Fruit fly (Drosophila melanogaster): ENCODE measurements around the gene Mrp4.

The Mrp4 gene

dm6 chr3R:11562326-11563109 lies 6.5 kb upstream of the Mrp4 start (continued):
- TF ChIP-seq Sry-β (GFP tag; optimal IDR thresholded peaks at IDR 0.05) (peak; percentile 51), Tbp (GFP tag; optimal IDR thresholded peaks at IDR 0.05) (no peak), CG10267 (tag; optimal IDR thresholded peaks at IDR 0.05) (peak; percentile 88), Chrac-16 (GFP tag; optimal IDR thresholded peaks at IDR 0.05) (peak; percentile 83), CG11093 (GFP tag; IDR thresholded peaks at IDR 0.05) (peak; percentile 92), Nf-YC (tag; optimal IDR thresholded peaks at IDR 0.05) (peak; percentile 88), CG7357 (GFP tag; IDR thresholded peaks at IDR 0.05) (peak; percentile 86), CG17612 (GFP tag; IDR thresholded peaks at IDR 0.05) (peak; percentile 77), CG9797 (GFP tag; optimal IDR thresholded peaks at IDR 0.05) (no peak), da (GFP tag; optimal IDR thresholded peaks at IDR 0.05) (peak; percentile 36), emc (GFP tag; optimal IDR thresholded peaks at IDR 0.05) (peak; percentile 82), E2f1 (GFP tag; IDR thresholded peaks at IDR 0.05) (peak; percentile 94), mam (GFP tag; optimal IDR thresholded peaks at IDR 0.05) (peak; percentile 97), row (GFP tag; IDR thresholded peaks at IDR 0.05) (peak; percentile 97), lmd (GFP tag; IDR thresholded peaks at IDR 0.05) (peak; percentile 93), wor (GFP tag; IDR thresholded peaks at IDR 0.05) (peak; percentile 73), CG10565 (GFP tag; optimal IDR thresholded peaks at IDR 0.05) (peak; percentile 70), Pdp1 (GFP tag; optimal IDR thresholded peaks at IDR 0.05) (peak; percentile 96 to 100), Sox100B (GFP tag; optimal IDR thresholded peaks at IDR 0.05) (peak; percentile 95), Dll (GFP tag; IDR thresholded peaks at IDR 0.05; ENCODE audit: partially characterized antibody) (no peak), Dip3 (GFP tag; optimal IDR thresholded peaks at IDR 0.05) (peak; percentile 88), MESR4 (GFP tag; optimal IDR thresholded peaks at IDR 0.05) (no peak), Eip74EF (GFP tag; optimal IDR thresholded peaks at IDR 0.05) (peak in 1 of 2 experiments; percentile 79), sqz (GFP tag; optimal IDR thresholded peaks at IDR 0.05) (peak; percentile 97), CG12391 (tag; optimal IDR thresholded peaks at IDR 0.05) (peak; percentile 86), Hsf (GFP tag; optimal IDR thresholded peaks at IDR 0.05) (peak; percentile 89), CG9876 (GFP tag; optimal IDR thresholded peaks at IDR 0.05) (peak; percentile 69), sc (optimal IDR thresholded peaks at IDR 0.05) (no peak), sc (GFP tag; optimal IDR thresholded peaks at IDR 0.05) (peak; percentile 51), CG14710 (tag; optimal IDR thresholded peaks at IDR 0.05) (peak; percentile 84), tna (GFP tag; IDR thresholded peaks at IDR 0.05; ENCODE audit: partially characterized antibody) (no peak), CG18619 (GFP tag; optimal IDR thresholded peaks at IDR 0.05) (peak; percentile 85), crp (GFP tag; optimal IDR thresholded peaks at IDR 0.05) (peak in 1 of 2 experiments; percentile 29), CG2129 (GFP tag; IDR thresholded peaks at IDR 0.05; ENCODE audit: partially characterized antibody) (no peak), CG32532 (GFP tag; IDR thresholded peaks at IDR 0.05) (peak; percentile 96), ewg (GFP tag; optimal IDR thresholded peaks at IDR 0.05) (peak; percentile 70), onecut (GFP tag; IDR thresholded peaks at IDR 0.05) (peak; percentile 90), CG13123 (GFP tag; optimal IDR thresholded peaks at IDR 0.05) (peak; percentile 53), CG9727 (GFP tag; optimal IDR thresholded peaks at IDR 0.05) (peak; percentile 82), pzg (GFP tag; optimal IDR thresholded peaks at IDR 0.05) (peak; percentile 9), sisA (GFP tag; IDR thresholded peaks at IDR 0.05) (peak; percentile 94), Hand (GFP tag; optimal IDR thresholded peaks at IDR 0.05) (peak; percentile 89), CG7372 (GFP tag; IDR thresholded peaks at IDR 0.05) (peak; percentile 86), Hr39 (optimal IDR thresholded peaks at IDR 0.05) (no peak), CG34224 (GFP tag; IDR thresholded peaks at IDR 0.05; ENCODE audit: partially characterized antibody) (no peak), Opbp (GFP tag; IDR thresholded peaks at IDR 0.05; ENCODE audit: partially characterized antibody) (no peak), slbo (GFP tag; IDR thresholded peaks at IDR 0.05) (peak; percentile 96), CG18011 (GFP tag; optimal IDR thresholded peaks at IDR 0.05) (peak; percentile 65), CG12104 (GFP tag; optimal IDR thresholded peaks at IDR 0.05) (peak; percentile 92)
